Worm (Caenorhabditis elegans) whole organism, L4/young adult: Measurements from ENCODE around the gene T15B7.14.

Experiments used
- W03F9.2 ChIP-seq: fragments of 150-350 bp; optimal IDR thresholded peaks from 2 replicates; lab custom pipeline; 2014; ENCODE audit warnings: missing biosample characterization, missing genetic modification characterization
- dao-5 ChIP-seq: sonication (generic microtip); optimal IDR thresholded peaks from 2 replicates; lab custom pipeline; 2016; ENCODE audit warnings: missing genotype, missing genetic modification characterization, moderate library complexity, missing compliant biosample characterization
- him-1 ChIP-seq: sonication (generic microtip); optimal IDR thresholded peaks from 2 replicates; lab custom pipeline; 2016; ENCODE audit warnings: missing genotype, missing genetic modification reagents, missing genetic modification characterization, missing compliant biosample characterization

- no peak for TF ChIP-seq him-1
- no peak for TF ChIP-seq dao-5 (tag; lab: Kevin White, UChicago)
- no peak for TF ChIP-seq W03F9.2 (tag; lab: Kevin White, UChicago)
These were observed 4.4 kb downstream of the T15B7.14 start, which contains the start of gene col-142 for ce11 chrV:6830755-6831227.
